Worm (Caenorhabditis elegans) whole organism, L3 larva: ENCODE data around the gene ntl-9.

ENCODE experiments used
- ZK546.5 ChIP-seq: sonication (generic microtip); optimal IDR thresholded peaks from 2 replicates; lab custom pipeline; 2017; ENCODE audit warnings: missing biosample characterization, missing genetic modification characterization
- aly-2 ChIP-seq: fragments of 150-350 bp; optimal IDR thresholded peaks from 2 replicates; lab custom pipeline; 2014; ENCODE audit warnings: missing biosample characterization, missing genetic modification characterization
- ama-1 ChIP-seq: fragments of 150-350 bp; optimal IDR thresholded peaks from 2 replicates; lab custom pipeline; 2018
- ceh-16 ChIP-seq: sonication (generic microtip); optimal IDR thresholded peaks from 2 replicates; lab custom pipeline; 2017; ENCODE audit warnings: missing biosample characterization, missing genetic modification characterization
- ceh-28 ChIP-seq: fragments of 150-350 bp; optimal IDR thresholded peaks from 2 replicates; lab custom pipeline; 2014; ENCODE audit warnings: missing biosample characterization, missing genetic modification reagents, missing genetic modification characterization
- ceh-82 ChIP-seq: fragments of 150-350 bp; optimal IDR thresholded peaks from 2 replicates; lab custom pipeline; 2014; ENCODE audit warnings: missing biosample characterization, missing genetic modification characterization
- ceh-9 ChIP-seq: sonication (generic microtip); optimal IDR thresholded peaks from 2 replicates; lab custom pipeline; 2018; ENCODE audit warnings: missing biosample characterization, missing genetic modification characterization
- daf-12 ChIP-seq: fragments of 150-350 bp; optimal IDR thresholded peaks from 2 replicates; lab custom pipeline; 2014; ENCODE audit warnings: missing biosample characterization, missing genetic modification reagents, missing genetic modification characterization
- egl-5 ChIP-seq: fragments of 150-350 bp; optimal IDR thresholded peaks from 2 replicates; lab custom pipeline; 2017; ENCODE audit warnings: missing biosample characterization, missing genetic modification reagents, missing genetic modification characterization, inconsistent platforms
- elt-1 ChIP-seq: fragments of 150-350 bp; optimal IDR thresholded peaks from 2 replicates; lab custom pipeline; 2014; ENCODE audit warnings: missing biosample characterization, missing genetic modification characterization
- elt-2 ChIP-seq: sonication (generic microtip); optimal IDR thresholded peaks from 2 replicates; lab custom pipeline; 2016; ENCODE audit warnings: missing genetic modification reagents, mild to moderate bottlenecking, missing genetic modification characterization, missing compliant biosample characterization
- elt-3 ChIP-seq, 3 experiments: fragments of 150-350 bp in 1 of 3; sonication (generic microtip) in 2 of 3; optimal IDR thresholded peaks; 2 replicates in 2 of 3; 4 replicates in 1 of 3; lab custom pipeline; 2014 to 2017; ENCODE audit warnings: missing biosample characterization in 3 of 3, missing genetic modification characterization in 3 of 3
- eor-1 ChIP-seq, 2 experiments: fragments of 150-350 bp; optimal IDR thresholded peaks; 2 replicates each; lab custom pipeline; 2014 to 2018; ENCODE audit warnings: missing biosample characterization in 2 of 2, missing genetic modification characterization in 2 of 2
- fkh-10 ChIP-seq: sonication (generic microtip); optimal IDR thresholded peaks from 2 replicates; lab custom pipeline; 2017; ENCODE audit warnings: missing biosample characterization, missing genetic modification reagents, missing genetic modification characterization
- fkh-2 ChIP-seq: fragments of 150-350 bp; optimal IDR thresholded peaks from 2 replicates; lab custom pipeline; 2014; ENCODE audit warnings: missing biosample characterization, missing genetic modification reagents, missing genetic modification characterization
- fos-1 ChIP-seq: fragments of 150-350 bp; optimal IDR thresholded peaks from 2 replicates; lab custom pipeline; 2014; ENCODE audit warnings: missing biosample characterization, missing genetic modification characterization
- hmg-11 ChIP-seq: sonication (generic microtip); optimal IDR thresholded peaks from 2 replicates; lab custom pipeline; 2016; ENCODE audit warnings: missing genetic modification characterization, missing compliant biosample characterization
- jun-1 ChIP-seq: fragments of 150-350 bp; optimal IDR thresholded peaks from 2 replicates; lab custom pipeline; 2014; ENCODE audit warnings: missing biosample characterization, missing genetic modification reagents, missing genetic modification characterization
- lin-15B ChIP-seq: fragments of 150-350 bp; optimal IDR thresholded peaks from 2 replicates; lab custom pipeline; 2014; ENCODE audit warnings: missing biosample characterization, missing genetic modification characterization
- lin-39 ChIP-seq: fragments of 150-350 bp; optimal IDR thresholded peaks from 2 replicates; lab custom pipeline; 2018; ENCODE audit warnings: missing biosample characterization, missing genetic modification reagents, missing genetic modification characterization
- mdl-1 ChIP-seq: fragments of 150-350 bp; optimal IDR thresholded peaks from 2 replicates; lab custom pipeline; 2014; ENCODE audit warnings: missing biosample characterization, missing genetic modification characterization
- mml-1 ChIP-seq: fragments of 150-350 bp; sonication (generic microtip); optimal IDR thresholded peaks from 3 replicates; lab custom pipeline; 2014; ENCODE audit warnings: missing biosample characterization, missing genetic modification characterization
- nfya-1 ChIP-seq: sonication (generic microtip); optimal IDR thresholded peaks from 2 replicates; lab custom pipeline; 2017; ENCODE audit warnings: missing genetic modification characterization, mild to moderate bottlenecking, missing compliant biosample characterization, antibody characterized with exemption, moderate library complexity; ENCODE audit not compliant: insufficient read depth
- nhr-11 ChIP-seq: fragments of 150-350 bp; optimal IDR thresholded peaks from 2 replicates; lab custom pipeline; 2014; ENCODE audit warnings: missing biosample characterization, missing genetic modification characterization
- nhr-23 ChIP-seq: fragments of 150-350 bp; optimal IDR thresholded peaks from 2 replicates; lab custom pipeline; 2014; ENCODE audit warnings: missing biosample characterization, missing genetic modification reagents, missing genetic modification characterization
- nhr-25 ChIP-seq: sonication (generic microtip); optimal IDR thresholded peaks from 2 replicates; lab custom pipeline; 2017; ENCODE audit warnings: missing biosample characterization, missing genetic modification characterization
- nhr-28 ChIP-seq: fragments of 150-350 bp; optimal IDR thresholded peaks from 2 replicates; lab custom pipeline; 2014; ENCODE audit warnings: missing biosample characterization, missing genetic modification characterization
- nhr-43 ChIP-seq: sonication (generic microtip); optimal IDR thresholded peaks from 2 replicates; lab custom pipeline; 2016; ENCODE audit warnings: mild to moderate bottlenecking, missing genetic modification characterization, missing compliant biosample characterization; ENCODE audit not compliant: poor library complexity, severe bottlenecking
- nhr-67 ChIP-seq: fragments of 150-350 bp; optimal IDR thresholded peaks from 2 replicates; lab custom pipeline; 2014; ENCODE audit warnings: missing biosample characterization, missing genetic modification characterization
- nhr-76 ChIP-seq: fragments of 150-350 bp; sonication (generic microtip); optimal IDR thresholded peaks from 5 replicates; lab custom pipeline; 2014; ENCODE audit warnings: missing biosample characterization, missing genetic modification characterization
- nhr-77 ChIP-seq: fragments of 150-350 bp; optimal IDR thresholded peaks from 2 replicates; lab custom pipeline; 2014; ENCODE audit warnings: missing biosample characterization, missing genetic modification characterization
- pha-4 ChIP-seq: fragments of 150-350 bp; optimal IDR thresholded peaks from 2 replicates; lab custom pipeline; 2014; ENCODE audit warnings: missing biosample characterization, missing genetic modification reagents, missing genetic modification characterization
- skn-1 ChIP-seq: fragments of 150-350 bp; optimal IDR thresholded peaks from 2 replicates; lab custom pipeline; 2014; ENCODE audit warnings: missing biosample characterization, missing genetic modification characterization
- snpc-4 ChIP-seq: fragments of 150-350 bp; optimal IDR thresholded peaks from 2 replicates; lab custom pipeline; 2014; ENCODE audit warnings: missing biosample characterization, missing genetic modification characterization
- tbx-2 ChIP-seq: sonication (generic microtip); optimal IDR thresholded peaks from 2 replicates; lab custom pipeline; 2016; ENCODE audit warnings: mild to moderate bottlenecking, missing genetic modification characterization, missing compliant biosample characterization
- unc-39 ChIP-seq: sonication (generic microtip); optimal IDR thresholded peaks from 4 replicates; lab custom pipeline; 2017; ENCODE audit warnings: missing biosample characterization, missing genetic modification characterization
- unc-62 ChIP-seq: fragments of 150-350 bp; sonication (generic microtip); optimal IDR thresholded peaks from 4 replicates; lab custom pipeline; 2014; ENCODE audit warnings: missing biosample characterization, missing genetic modification reagents, missing genetic modification characterization
- zag-1 ChIP-seq: fragments of 150-350 bp; optimal IDR thresholded peaks from 2 replicates; lab custom pipeline; 2014; ENCODE audit warnings: missing biosample characterization, missing genetic modification characterization
- ztf-11 ChIP-seq: fragments of 150-350 bp; optimal IDR thresholded peaks from 2 replicates; lab custom pipeline; 2014; ENCODE audit warnings: missing biosample characterization, missing genetic modification characterization
- ztf-4 ChIP-seq: fragments of 150-350 bp; optimal IDR thresholded peaks from 2 replicates; lab custom pipeline; 2014; ENCODE audit warnings: missing biosample characterization, missing genetic modification characterization

ntl-9 gene

ce11 chrIII:4917960-4918712, 26.2 kb upstream of the ntl-9 start, which contains the start of gene rpb-8:
Gene rpb-8 (minus strand): TSS chrIII:4918008.
- TF ChIP-seq nfya-1 (tag; lab: Kevin White, UChicago) = peak; percentile 72
- TF ChIP-seq hmg-11 = no peak
- TF ChIP-seq nhr-11 = no peak
- peak; percentile 8 for TF ChIP-seq nhr-25
- TF ChIP-seq lin-39 (tag; lab: Kevin White, UChicago) = peak; percentile 61
- TF ChIP-seq egl-5 (tag; lab: Kevin White, UChicago) = peak; percentile 57
- TF ChIP-seq ceh-82 (tag; lab: Kevin White, UChicago) = no peak
- TF ChIP-seq ama-1 (lab: Kevin White, UChicago) = peak; percentile 38
- TF ChIP-seq lin-15B (tag; lab: Kevin White, UChicago) = peak; percentile 71
- TF ChIP-seq zag-1 = no peak
- no peak for TF ChIP-seq elt-3 (tag; optimal IDR thresholded peaks at IDR 0.05; lab: Kevin White, UChicago)
- peak; percentile 66 for TF ChIP-seq nhr-23 (tag; lab: Kevin White, UChicago)
- no peak for TF ChIP-seq mml-1
- TF ChIP-seq elt-1 (tag; lab: Kevin White, UChicago) = no peak
- TF ChIP-seq fos-1 (tag; lab: Kevin White, UChicago) = no peak
- no peak for TF ChIP-seq daf-12 (tag; lab: Kevin White, UChicago)
- no peak for TF ChIP-seq nhr-77
- no peak for TF ChIP-seq skn-1 (tag; lab: Kevin White, UChicago)
- no peak for TF ChIP-seq tbx-2 (tag; lab: Kevin White, UChicago)
- no peak for TF ChIP-seq jun-1
- TF ChIP-seq ceh-28 (tag; lab: Kevin White, UChicago) = no peak
- TF ChIP-seq nhr-67 (tag; lab: Kevin White, UChicago) = no peak
- no peak for TF ChIP-seq nhr-43 (tag; lab: Kevin White, UChicago)
- peak; percentile 71 for TF ChIP-seq pha-4 (tag; lab: Kevin White, UChicago)
- no peak for TF ChIP-seq ztf-4 (tag; lab: Kevin White, UChicago)
- peak; percentile 3 for TF ChIP-seq elt-2 (tag; lab: Kevin White, UChicago)
- TF ChIP-seq ceh-16 (tag; lab: Kevin White, UChicago) = no peak
- peak; percentile 37 for TF ChIP-seq snpc-4
- TF ChIP-seq nhr-76 (tag; lab: Kevin White, UChicago) = no peak
- no peak for TF ChIP-seq unc-39
- no peak for TF ChIP-seq fkh-2
- TF ChIP-seq ZK546.5 (tag; lab: Kevin White, UChicago) = no peak
- TF ChIP-seq nhr-28 (tag; lab: Kevin White, UChicago) = no peak
- TF ChIP-seq ceh-9 (tag; lab: Kevin White, UChicago) = no peak
- no peak for TF ChIP-seq ztf-11 (tag; lab: Kevin White, UChicago)
- no peak for TF ChIP-seq unc-62

ce11 chrIII:4918906-4919305, 25.4 kb upstream of the ntl-9 start:
- no peak for TF ChIP-seq fkh-10
- no peak for TF ChIP-seq ceh-9 (tag; lab: Kevin White, UChicago)
- TF ChIP-seq mml-1 = no peak
- TF ChIP-seq ztf-4 (tag; lab: Kevin White, UChicago) = no peak
- TF ChIP-seq aly-2 (tag; lab: Kevin White, UChicago) = no peak
- no peak for TF ChIP-seq zag-1
- TF ChIP-seq ztf-11 (tag; lab: Kevin White, UChicago) = no peak
- TF ChIP-seq daf-12 (tag; lab: Kevin White, UChicago) = no peak
- no peak for TF ChIP-seq nhr-76 (tag; lab: Kevin White, UChicago)
- no peak for TF ChIP-seq nhr-43 (tag; lab: Kevin White, UChicago)
- TF ChIP-seq nfya-1 (tag; lab: Kevin White, UChicago) = no peak
- no peak for TF ChIP-seq eor-1 (tag; optimal IDR thresholded peaks at IDR 0.05; lab: Kevin White, UChicago)
- no peak for TF ChIP-seq nhr-77
- TF ChIP-seq, all 47 proteins: peak for 0

ce11 chrIII:4920221-4920620, 24.1 kb upstream of the ntl-9 start, which contains the start of gene ula-1:
Gene ula-1 (minus strand): TSS chrIII:4920321.
- TF ChIP-seq mdl-1 (no peak), mml-1 (no peak)
